Fruit fly (Drosophila melanogaster): Measurements from ENCODE around the gene Mi-2.

Mi-2 gene

DNA sequence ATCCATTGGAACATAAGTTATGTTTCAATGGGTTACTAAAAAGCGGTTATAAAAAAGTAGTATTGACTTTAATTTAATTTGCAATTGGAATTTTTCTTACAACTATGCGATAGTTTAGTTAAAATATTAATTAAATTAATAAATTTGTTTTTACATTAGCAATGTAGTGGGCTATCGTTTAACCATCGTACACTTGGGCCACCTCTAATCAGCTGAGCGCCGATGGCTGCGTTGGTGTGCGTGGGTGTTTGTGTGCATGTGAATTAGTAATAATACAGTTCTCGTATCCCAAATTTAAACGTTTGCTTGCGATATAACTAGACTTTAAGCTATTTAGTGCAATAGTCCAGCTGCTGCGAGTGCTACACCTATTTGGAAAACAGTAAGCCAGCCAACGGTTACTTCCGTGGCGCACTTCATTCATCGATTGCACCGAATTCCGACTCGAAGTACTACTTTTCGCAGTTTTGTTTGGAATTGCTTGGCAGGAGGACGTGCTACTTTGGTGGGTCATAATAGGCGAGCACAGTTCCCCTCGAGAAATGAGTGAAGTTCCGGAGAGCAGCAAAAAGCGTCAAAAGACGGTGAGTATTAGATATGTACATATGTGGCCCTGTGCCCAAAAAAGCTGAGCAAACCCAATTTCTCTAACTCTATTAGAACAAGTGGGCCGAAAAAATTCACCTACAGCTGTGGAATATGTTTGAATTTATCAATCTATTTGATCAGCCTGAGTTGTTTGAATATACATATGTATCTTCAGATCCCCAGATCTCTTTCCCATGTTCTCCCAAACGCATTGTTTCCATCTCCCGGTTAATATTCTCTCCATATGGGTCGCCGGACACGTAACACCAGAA is 64.7 kb downstream of the Mi-2 start, which contains the start of gene Papss (continued):
- TF ChIP-seq CG6765 (GFP tag; optimal IDR thresholded peaks at IDR 0.05) (peak; percentile 18), mam (GFP tag; optimal IDR thresholded peaks at IDR 0.05) (no peak), CHES-1-like (GFP tag; optimal IDR thresholded peaks at IDR 0.05) (no peak), Fer2 (tag; optimal IDR thresholded peaks at IDR 0.05) (no peak), mld (GFP tag; IDR thresholded peaks at IDR 0.05; ENCODE audit: partially characterized antibody) (peak; percentile 61; the same call in 1 of the 3 replicates), Xbp1 (GFP tag; optimal IDR thresholded peaks at IDR 0.05) (peak; percentile 21), CG7556 (GFP tag; optimal IDR thresholded peaks at IDR 0.05) (peak; percentile 36), chm (GFP tag; IDR thresholded peaks at IDR 0.05) (peak; percentile 66), jigr1 (GFP tag; IDR thresholded peaks at IDR 0.05) (no peak; the same call in 2 of the 3 replicates), kni (GFP tag; optimal IDR thresholded peaks at IDR 0.05) (peak; percentile 78), lola (GFP tag; optimal IDR thresholded peaks at IDR 0.05) (peak in 1 of 3 experiments; percentile 26), CG30020 (tag; optimal IDR thresholded peaks at IDR 0.05) (peak; percentile 53), GATAe (GFP tag; conservative IDR thresholded peaks at IDR 0.05) (no peak), Lhr (GFP tag; optimal IDR thresholded peaks at IDR 0.05) (no peak), exex (tag; optimal IDR thresholded peaks at IDR 0.05) (no peak), CG1529 (GFP tag; optimal IDR thresholded peaks at IDR 0.05) (no peak), Abd-B (GFP tag; optimal IDR thresholded peaks at IDR 0.05) (no peak), run (tag; optimal IDR thresholded peaks at IDR 0.05) (no peak), CG13775 (GFP tag; optimal IDR thresholded peaks at IDR 0.05) (peak; percentile 9), Dp (GFP tag; optimal IDR thresholded peaks at IDR 0.05) (peak; percentile 2), ase (GFP tag; IDR thresholded peaks at IDR 0.05) (no peak), ken (GFP tag; IDR thresholded peaks at IDR 0.05) (no peak), CG16863 (GFP tag; optimal IDR thresholded peaks at IDR 0.05) (no peak), Poxn (GFP tag; IDR thresholded peaks at IDR 0.05) (no peak), CG6272 (GFP tag; IDR thresholded peaks at IDR 0.05) (no peak; the same call in 1 of the 2 replicates), trh (GFP tag; optimal IDR thresholded peaks at IDR 0.05) (no peak), seq (GFP tag; IDR thresholded peaks at IDR 0.05) (no peak), pan (optimal IDR thresholded peaks at IDR 0.05) (no peak), pan (GFP tag; optimal IDR thresholded peaks at IDR 0.05 in 1 of 2, IDR thresholded peaks at IDR 0.05 in 1 of 2) (peak in 1 of 2 experiments; percentile 25), CG11398 (GFP tag; optimal IDR thresholded peaks at IDR 0.05) (no peak), Eip74EF (GFP tag; optimal IDR thresholded peaks at IDR 0.05) (no peak), sima (GFP tag; optimal IDR thresholded peaks at IDR 0.05) (no peak), CG31224 (GFP tag; IDR thresholded peaks at IDR 0.05) (no peak), Stat92E (GFP tag; optimal IDR thresholded peaks at IDR 0.05) (no peak), CG7987 (GFP tag; optimal IDR thresholded peaks at IDR 0.05) (no peak), Nf-YA (GFP tag; IDR thresholded peaks at IDR 0.05) (no peak), kay (GFP tag; optimal IDR thresholded peaks at IDR 0.05) (no peak), HHEX (GFP tag; optimal IDR thresholded peaks at IDR 0.05) (peak; percentile 43), peb (GFP tag; IDR thresholded peaks at IDR 0.05) (no peak), lilli (GFP tag; optimal IDR thresholded peaks at IDR 0.05) (no peak), odd (GFP tag; optimal IDR thresholded peaks at IDR 0.05) (no peak), oc (tag; optimal IDR thresholded peaks at IDR 0.05) (no peak), Hmr (GFP tag; optimal IDR thresholded peaks at IDR 0.05) (peak; percentile 68), D19A (tag; optimal IDR thresholded peaks at IDR 0.05) (no peak), her (GFP tag; optimal IDR thresholded peaks at IDR 0.05) (peak; percentile 23), CG14441 (GFP tag; IDR thresholded peaks at IDR 0.05) (0 out of 2 replicates have a peak, but pooled peaks have one; percentile 35), CG43689 (GFP tag; IDR thresholded peaks at IDR 0.05) (no peak), Elba2 (GFP tag; optimal IDR thresholded peaks at IDR 0.05) (no peak), btn (GFP tag; optimal IDR thresholded peaks at IDR 0.05) (no peak)

Data from whole organism, embryonic.